Worm (Caenorhabditis elegans): Measurements from ENCODE around the gene sna-1.

DNA sequence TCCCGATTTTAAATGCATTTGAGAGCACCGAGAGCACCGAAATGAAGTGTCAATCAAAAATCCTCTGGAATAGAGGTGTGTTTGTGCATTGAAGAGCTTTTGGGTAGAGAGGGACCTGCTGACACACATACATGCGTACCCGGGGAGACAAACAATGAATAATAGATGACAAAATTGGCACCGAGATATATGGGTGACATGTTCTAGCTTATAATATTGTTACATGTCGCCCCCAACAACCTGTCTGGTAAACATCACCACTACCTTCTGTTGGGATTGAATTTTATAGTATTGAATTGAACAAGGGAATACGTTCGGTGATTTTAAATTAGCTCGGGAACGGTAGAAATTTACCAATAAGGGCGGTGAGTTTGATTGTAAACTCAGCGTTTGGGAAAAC, 26.7 kb downstream of the sna-1 start:
- TF ChIP-seq W03F9.2 (tag; optimal IDR thresholded peaks at IDR 0.05) (no peak), dao-5 (tag; optimal IDR thresholded peaks at IDR 0.05) (no peak)

Data from whole organism, L4/young adult.